Worm (Caenorhabditis elegans): ENCODE measurements around the gene glb-20.

ce11 chrX:13556066-13556465 is at the start of gene glb-20:
- TF ChIP-seq pqm-1 (tag; optimal IDR thresholded peaks at IDR 0.05): no peak
- TF ChIP-seq dmd-4 (tag; optimal IDR thresholded peaks at IDR 0.05; ENCODE audit: borderline replicate concordance): no peak
- TF ChIP-seq che-1 (tag; optimal IDR thresholded peaks at IDR 0.05): no peak
- no peak for TF ChIP-seq eyg-1 (tag; optimal IDR thresholded peaks at IDR 0.05)
- no peak for TF ChIP-seq ceh-9 (tag; optimal IDR thresholded peaks at IDR 0.05)
- no peak for TF ChIP-seq ama-1 (optimal IDR thresholded peaks at IDR 0.05)
- TF ChIP-seq nhr-11 (tag; optimal IDR thresholded peaks at IDR 0.05): no peak
- no peak for TF ChIP-seq pha-4 (tag; optimal IDR thresholded peaks at IDR 0.05)
